Fruit fly (Drosophila melanogaster) whole organism, embryonic: ENCODE results near the gene CG17768.

Experiments used
- BEAF-32 ChIP-seq: fragments of 200-800 bp; sonication (Bioruptor generic); optimal IDR thresholded peaks from 3 replicates; lab custom pipeline; 2017; ENCODE audit warnings: missing biosample characterization, missing genetic modification characterization, mild to moderate bottlenecking, moderate library complexity, missing genetic modification reagents
- Bgb ChIP-seq: fragments of 200-800 bp; sonication (Bioruptor generic); IDR thresholded peaks from 2 replicates; pipeline ENCODE4 v1.3.6; 2022; ENCODE audit warnings: missing biosample characterization, missing genetic modification characterization; ENCODE audit not compliant: partially characterized antibody
- CG15514 ChIP-seq: fragments of 200-800 bp; sonication (Bioruptor generic); optimal IDR thresholded peaks from 3 replicates; lab custom pipeline; 2017; ENCODE audit warnings: missing biosample characterization, missing genetic modification characterization, mild to moderate bottlenecking, moderate library complexity, missing genetic modification reagents
- CG1603 ChIP-seq: fragments of 200-800 bp; sonication (Bioruptor generic); optimal IDR thresholded peaks from 2 replicates; lab custom pipeline; 2019; ENCODE audit warnings: missing biosample characterization, mild to moderate bottlenecking, missing genetic modification characterization, moderate library complexity
- CG33213 ChIP-seq: fragments of 200-800 bp; sonication (Bioruptor generic); optimal IDR thresholded peaks from 3 replicates; lab custom pipeline; 2016; ENCODE audit warnings: missing biosample characterization, missing genetic modification characterization
- CG3407 ChIP-seq: fragments of 200-800 bp; sonication (Bioruptor generic); optimal IDR thresholded peaks from 2 replicates; lab custom pipeline; 2018; ENCODE audit warnings: missing biosample characterization, mild to moderate bottlenecking, missing genetic modification characterization
- CG4404 ChIP-seq: fragments of 200-800 bp; sonication (Bioruptor generic); IDR thresholded peaks from 2 replicates; pipeline ENCODE4 v1.3.6; 2022; ENCODE audit warnings: missing biosample characterization, missing genetic modification characterization
- CG6791 ChIP-seq: fragments of 200-800 bp; sonication (Bioruptor generic); IDR thresholded peaks from 3 replicates; pipeline ENCODE4 v1.3.6; 2022; ENCODE audit warnings: missing biosample characterization, missing genetic modification characterization; ENCODE audit not compliant: partially characterized antibody
- CG6854 ChIP-seq: fragments of 200-800 bp; sonication (Bioruptor generic); optimal IDR thresholded peaks from 3 replicates; lab custom pipeline; 2017; ENCODE audit warnings: missing biosample characterization, mild to moderate bottlenecking, missing genetic modification characterization
- CG7745 ChIP-seq: fragments of 200-800 bp; sonication (Bioruptor generic); optimal IDR thresholded peaks from 2 replicates; lab custom pipeline; 2018; ENCODE audit warnings: missing biosample characterization, mild to moderate bottlenecking, missing genetic modification characterization, moderate library complexity
- CG9797 ChIP-seq: fragments of 200-800 bp; sonication (Bioruptor generic); optimal IDR thresholded peaks from 3 replicates; lab custom pipeline; 2018; ENCODE audit warnings: missing biosample characterization, mild to moderate bottlenecking, missing genetic modification characterization
- CTCF ChIP-seq: fragments of 200-800 bp; sonication (Bioruptor generic); optimal IDR thresholded peaks from 2 replicates; lab custom pipeline; 2017; ENCODE audit warnings: missing biosample characterization, mild to moderate bottlenecking, missing genetic modification characterization, moderate library complexity
- D19A ChIP-seq: fragments of 200-800 bp; optimal IDR thresholded peaks from 3 replicates; lab custom pipeline; 2019; ENCODE audit warnings: missing biosample characterization, mild to moderate bottlenecking, missing genetic modification characterization, moderate library complexity
- Dbx ChIP-seq: fragments of 200-800 bp; sonication (Bioruptor generic); IDR thresholded peaks from 3 replicates; pipeline ENCODE4 v1.3.6; 2022; ENCODE audit warnings: missing biosample characterization, missing genetic modification characterization
- Dp ChIP-seq: fragments of 200-800 bp; sonication (Bioruptor generic); optimal IDR thresholded peaks from 2 replicates; lab custom pipeline; 2018; ENCODE audit warnings: missing biosample characterization, mild to moderate bottlenecking, missing genetic modification characterization, moderate library complexity
- E2f2 ChIP-seq: fragments of 200-800 bp; sonication (Bioruptor generic); IDR thresholded peaks from 2 replicates; pipeline ENCODE4 v1.3.6; 2022; ENCODE audit warnings: missing biosample characterization, missing genetic modification characterization
- Ets65A ChIP-seq: fragments of 200-800 bp; sonication (Bioruptor generic); peaks from one replicate; lab custom pipeline; 2016; ENCODE audit warnings: missing biosample characterization, missing genetic modification characterization
- HHEX ChIP-seq: fragments of 200-800 bp; sonication (Bioruptor generic); optimal IDR thresholded peaks from 3 replicates; lab custom pipeline; 2017; ENCODE audit warnings: missing biosample characterization, mild to moderate bottlenecking, missing genetic modification characterization, missing genetic modification reagents
- HmgZ ChIP-seq: fragments of 200-800 bp; sonication (Bioruptor generic); optimal IDR thresholded peaks from 2 replicates; lab custom pipeline; 2018; ENCODE audit warnings: missing biosample characterization, mild to moderate bottlenecking, missing genetic modification characterization
- Hr39 ChIP-seq: fragments of >200 bp; optimal IDR thresholded peaks from 2 replicates; lab custom pipeline; 2017
- Med ChIP-seq: fragments of 200-800 bp; sonication (Bioruptor generic); peaks from one replicate; lab custom pipeline; 2016; ENCODE audit warnings: missing biosample characterization, missing genetic modification characterization, mild to moderate bottlenecking, inconsistent platforms, moderate library complexity
- Mes4 ChIP-seq: fragments of 200-800 bp; sonication (Bioruptor generic); optimal IDR thresholded peaks from 2 replicates; lab custom pipeline; 2016; ENCODE audit warnings: missing biosample characterization, missing genetic modification characterization
- Nf-YB ChIP-seq: fragments of 200-800 bp; sonication (Bioruptor generic); optimal IDR thresholded peaks from 3 replicates; lab custom pipeline; 2019; ENCODE audit warnings: missing biosample characterization, mild to moderate bottlenecking, missing genetic modification characterization, moderate library complexity
- Pdp1 ChIP-seq, 2 experiments: fragments of 200-800 bp; sonication (Bioruptor generic); optimal IDR thresholded peaks; 3 replicates each; lab custom pipeline; 2016; ENCODE audit warnings: missing biosample characterization in 2 of 2, missing genetic modification characterization in 2 of 2, mild to moderate bottlenecking in 1 of 2, moderate library complexity in 1 of 2
- Scr ChIP-seq: fragments of 200-800 bp; sonication (Bioruptor generic); IDR thresholded peaks from 2 replicates; pipeline ENCODE4 v1.3.6; 2022; ENCODE audit warnings: missing biosample characterization, missing genetic modification characterization; ENCODE audit not compliant: partially characterized antibody
- Vsx1 ChIP-seq: fragments of 200-800 bp; sonication (Bioruptor generic); optimal IDR thresholded peaks from 2 replicates; lab custom pipeline; 2017; ENCODE audit warnings: missing biosample characterization, mild to moderate bottlenecking, missing genetic modification characterization, missing genetic modification reagents
- YL-1 ChIP-seq: fragments of 200-800 bp; sonication (Bioruptor generic); optimal IDR thresholded peaks from 3 replicates; lab custom pipeline; 2017; ENCODE audit warnings: missing biosample characterization, mild to moderate bottlenecking, missing genetic modification characterization
- btn ChIP-seq: fragments of 200-800 bp; sonication (Bioruptor generic); optimal IDR thresholded peaks from 2 replicates; lab custom pipeline; 2016; ENCODE audit warnings: missing biosample characterization, missing genetic modification characterization
- cato ChIP-seq: fragments of 200-800 bp; sonication (Bioruptor generic); optimal IDR thresholded peaks from 2 replicates; lab custom pipeline; 2016; ENCODE audit warnings: missing biosample characterization, missing genetic modification characterization, borderline replicate concordance
- gfzf ChIP-seq: fragments of 200-800 bp; sonication (Bioruptor generic); optimal IDR thresholded peaks from 2 replicates; lab custom pipeline; 2016; ENCODE audit warnings: missing biosample characterization, mild to moderate bottlenecking, missing genetic modification characterization, moderate library complexity
- h ChIP-seq: fragments of >200 bp; optimal IDR thresholded peaks from 2 replicates; lab custom pipeline; 2017
- ham ChIP-seq: fragments of 200-800 bp; sonication (Bioruptor generic); IDR thresholded peaks from 2 replicates; pipeline ENCODE4 v1.3.6; 2022; ENCODE audit warnings: missing biosample characterization, missing genetic modification characterization
- lbe ChIP-seq: fragments of 200-800 bp; sonication (Bioruptor generic); optimal IDR thresholded peaks from 2 replicates; lab custom pipeline; 2016; ENCODE audit warnings: missing biosample characterization, mild to moderate bottlenecking, missing genetic modification characterization
- pan ChIP-seq, 4 experiments: fragments of >200 bp in 3 of 4; fragments of 200-800 bp in 1 of 4; sonication (Bioruptor generic) in 1 of 4; optimal IDR thresholded peaks in 3 of 4; IDR thresholded peaks in 1 of 4; 2 replicates each; pipeline versions ENCODE4 v1.3.6 to Lab custom; 2017 to 2022; ENCODE audit warnings: missing biosample characterization in 2 of 4, missing genetic modification characterization in 2 of 4, mixed read lengths in 1 of 4
- pfk ChIP-seq: fragments of 200-800 bp; sonication (Bioruptor generic); optimal IDR thresholded peaks from 2 replicates; lab custom pipeline; 2018; ENCODE audit warnings: missing biosample characterization, mild to moderate bottlenecking, missing genetic modification characterization, moderate library complexity
- phol ChIP-seq: fragments of 200-800 bp; sonication (Bioruptor generic); optimal IDR thresholded peaks from 3 replicates; lab custom pipeline; 2018; ENCODE audit warnings: missing biosample characterization, mild to moderate bottlenecking, missing genetic modification characterization, moderate library complexity
- row ChIP-seq: fragments of 200-800 bp; sonication (Bioruptor generic); IDR thresholded peaks from 3 replicates; pipeline ENCODE4 v1.3.6; 2022; ENCODE audit warnings: missing biosample characterization, missing genetic modification characterization
- sna ChIP-seq: fragments of 200-800 bp; sonication (Bioruptor generic); IDR thresholded peaks from 2 replicates; pipeline ENCODE4 v1.3.6; 2022; ENCODE audit warnings: missing biosample characterization, missing genetic modification characterization; ENCODE audit not compliant: partially characterized antibody
- vvl ChIP-seq: fragments of 200-800 bp; sonication (Bioruptor generic); IDR thresholded peaks from 2 replicates; pipeline ENCODE4 v1.3.6; 2022; ENCODE audit warnings: missing biosample characterization, missing genetic modification characterization
- wdn ChIP-seq: fragments of 200-800 bp; sonication (Bioruptor generic); IDR thresholded peaks from 2 replicates; pipeline ENCODE4 v1.3.6; 2022; ENCODE audit warnings: missing biosample characterization, missing genetic modification characterization
- zfh1 ChIP-seq: fragments of 200-800 bp; sonication (Bioruptor generic); IDR thresholded peaks from 3 replicates; pipeline ENCODE4 v1.3.6; 2022; ENCODE audit warnings: missing biosample characterization, missing genetic modification characterization

Gene CG17768

dm6 chr2L:10379865-10380264 is 25.1 kb downstream of the CG17768 start, which contains the start of gene gny (continued):
- TF ChIP-seq pan (optimal IDR thresholded peaks at IDR 0.05; lab: Kevin White, UChicago) (no peak), pan (GFP tag; optimal IDR thresholded peaks at IDR 0.05 in 1 of 2, IDR thresholded peaks at IDR 0.05 in 1 of 2) (no peak), Bgb (GFP tag; lab: Robert Waterston, UW) (peak; percentile 38; the same call in 1 of the 2 replicates), phol (peak; percentile 9), E2f2 (GFP tag; lab: Robert Waterston, UW) (peak; percentile 77), row (GFP tag; lab: Robert Waterston, UW) (peak; percentile 26; the same call in 1 of the 3 replicates), CG3407 (GFP tag; lab: Kevin White, UChicago) (no peak), gfzf (GFP tag; lab: Kevin White, UChicago) (peak; percentile 19), CG1603 (tag; lab: Kevin White, UChicago) (peak; percentile 100), BEAF-32 (GFP tag; lab: Kevin White, UChicago) (peak; percentile 43), Hr39 (lab: Kevin White, UChicago) (no peak), ham (GFP tag; lab: Robert Waterston, UW) (no peak), Dp (GFP tag; lab: Kevin White, UChicago) (peak; percentile 74), h (lab: Kevin White, UChicago) (no peak), pfk (peak; percentile 97), btn (GFP tag; lab: Kevin White, UChicago) (no peak), YL-1 (GFP tag; lab: Kevin White, UChicago) (peak; percentile 40)

dm6 chr2L:10378631-10379030 is 26.4 kb downstream of the CG17768 start:
- TF ChIP-seq vvl (GFP tag; lab: Robert Waterston, UW) (no peak), HHEX (no peak), Mes4 (GFP tag; lab: Kevin White, UChicago) (no peak), Dbx (GFP tag; lab: Robert Waterston, UW) (no peak), CG6854 (GFP tag; lab: Kevin White, UChicago) (no peak), HmgZ (tag; lab: Kevin White, UChicago) (no peak), pan (optimal IDR thresholded peaks at IDR 0.05; lab: Kevin White, UChicago) (no peak), pan (GFP tag; optimal IDR thresholded peaks at IDR 0.05 in 1 of 2, IDR thresholded peaks at IDR 0.05 in 1 of 2) (peak in 1 of 2 experiments; percentile 17), Med (peak; percentile 63), CG6791 (no peak), CG4404 (GFP tag; lab: Robert Waterston, UW) (no peak), lbe (GFP tag; lab: Kevin White, UChicago) (no peak), CG7745 (tag; lab: Kevin White, UChicago) (no peak), zfh1 (GFP tag; lab: Robert Waterston, UW) (no peak), Vsx1 (no peak), CG15514 (no peak), Ets65A (GFP tag; lab: Kevin White, UChicago) (peak; percentile 88), sna (GFP tag; lab: Robert Waterston, UW) (no peak), D19A (tag; lab: Kevin White, UChicago) (no peak), CG33213 (GFP tag; lab: Kevin White, UChicago) (no peak), CG9797 (no peak), Nf-YB (GFP tag; lab: Kevin White, UChicago) (no peak), cato (GFP tag; lab: Kevin White, UChicago) (no peak), CTCF (GFP tag; lab: Kevin White, UChicago) (no peak), wdn (GFP tag; lab: Robert Waterston, UW) (no peak), Scr (no peak), Pdp1 (GFP tag; optimal IDR thresholded peaks at IDR 0.05; lab: Kevin White, UChicago) (no peak)
